Worm (Caenorhabditis elegans): ENCODE results near the gene T08A11.1.

- no peak for TF ChIP-seq unc-62 (GFP tag; optimal IDR thresholded peaks at IDR 0.05)
- TF ChIP-seq ama-1 (optimal IDR thresholded peaks at IDR 0.05), result no peak
- TF ChIP-seq nhr-28 (tag; optimal IDR thresholded peaks at IDR 0.05), result no peak
- no peak for TF ChIP-seq elt-3 (tag; optimal IDR thresholded peaks at IDR 0.05)
- TF ChIP-seq elt-1 (tag; optimal IDR thresholded peaks at IDR 0.05), result no peak
- TF ChIP-seq egl-27 (tag; optimal IDR thresholded peaks at IDR 0.05), result no peak
- TF ChIP-seq nhr-25 (tag; optimal IDR thresholded peaks at IDR 0.05), result no peak
Observed at ce11 chrIII:4257896-4258295, 5.1 kb downstream of the T08A11.1 start.

Measured in whole organism, L3 larva.